Fruit fly (Drosophila melanogaster): ENCODE measurements around the gene CG8087.

The CG8087 gene

DNA sequence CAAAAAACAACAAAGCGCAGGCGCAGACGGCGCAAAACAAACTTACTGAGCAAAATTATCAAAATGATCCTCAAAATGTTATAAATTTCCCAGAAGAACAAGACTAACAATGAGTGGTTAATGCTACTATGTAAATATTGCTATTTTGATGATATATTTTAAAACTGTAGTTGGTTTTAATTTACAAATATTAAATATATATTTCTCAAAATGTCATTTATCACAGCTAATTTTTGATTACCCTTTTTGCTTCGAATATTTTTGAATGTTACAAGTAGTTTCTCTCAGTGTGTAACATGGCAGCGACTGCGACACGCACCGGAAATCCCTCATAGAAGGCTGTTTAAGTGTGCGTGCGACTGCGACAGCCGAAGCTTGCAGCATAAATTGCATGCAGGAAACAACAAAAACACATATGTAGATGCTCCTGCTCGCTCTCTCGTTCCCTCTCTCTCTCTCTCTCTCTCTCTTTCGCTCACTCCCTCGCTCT lies 33.4 kb upstream of the CG8087 start (continued):
- TF ChIP-seq CG13296 (GFP tag; optimal IDR thresholded peaks at IDR 0.05) (no peak), CG1233 (GFP tag; optimal IDR thresholded peaks at IDR 0.05) (peak; percentile 1), eve (GFP tag; optimal IDR thresholded peaks at IDR 0.05) (no peak), klu (GFP tag; IDR thresholded peaks at IDR 0.05) (peak; percentile 32; the same call in 1 of the 2 replicates), pros (GFP tag; optimal IDR thresholded peaks at IDR 0.05) (no peak), CG12659 (GFP tag; optimal IDR thresholded peaks at IDR 0.05) (peak; percentile 5), aop (GFP tag; IDR thresholded peaks at IDR 0.05) (no peak), Asciz (GFP tag; optimal IDR thresholded peaks at IDR 0.05) (peak; percentile 56), prd (optimal IDR thresholded peaks at IDR 0.05) (no peak), prd (GFP tag; IDR thresholded peaks at IDR 0.05) (peak; percentile 4; the same call in 1 of the 3 replicates), CG30403 (GFP tag; optimal IDR thresholded peaks at IDR 0.05) (peak; percentile 36), Doc3 (GFP tag; IDR thresholded peaks at IDR 0.05; ENCODE audit: partially characterized antibody) (no peak), wdn (GFP tag; IDR thresholded peaks at IDR 0.05) (no peak), CG2712 (tag; optimal IDR thresholded peaks at IDR 0.05) (peak; percentile 64), CG3065 (GFP tag; optimal IDR thresholded peaks at IDR 0.05) (no peak), CG7839 (tag; optimal IDR thresholded peaks at IDR 0.05) (peak; percentile 49), Hr3 (GFP tag; optimal IDR thresholded peaks at IDR 0.05) (no peak), ac (GFP tag; optimal IDR thresholded peaks at IDR 0.05) (no peak), CG3281 (GFP tag; optimal IDR thresholded peaks at IDR 0.05) (no peak), CG18764 (GFP tag; optimal IDR thresholded peaks at IDR 0.05) (no peak)

dm6 chr3R:14590753-14591535 lies 26.3 kb upstream of the CG8087 start:
- TF ChIP-seq lola (GFP tag; optimal IDR thresholded peaks at IDR 0.05) (peak in 1 of 3 experiments; percentile 99), knrl (GFP tag; IDR thresholded peaks at IDR 0.05; ENCODE audit: partially characterized antibody) (no peak), CTCF (GFP tag; optimal IDR thresholded peaks at IDR 0.05) (peak; percentile 21), ken (GFP tag; IDR thresholded peaks at IDR 0.05) (0 out of 3 replicates have a peak, but pooled peaks have one; percentile 47), cwo (GFP tag; optimal IDR thresholded peaks at IDR 0.05) (peak; percentile 38), eyg (GFP tag; optimal IDR thresholded peaks at IDR 0.05) (no peak), CG2875 (GFP tag; optimal IDR thresholded peaks at IDR 0.05) (peak; percentile 85), dm (GFP tag; optimal IDR thresholded peaks at IDR 0.05) (no peak), bcd (GFP tag; optimal IDR thresholded peaks at IDR 0.05) (peak; percentile 86), Atf6 (GFP tag; IDR thresholded peaks at IDR 0.05) (peak; percentile 46; the same call in 1 of the 2 replicates), CG2712 (tag; optimal IDR thresholded peaks at IDR 0.05) (peak; percentile 98), CG30403 (GFP tag; optimal IDR thresholded peaks at IDR 0.05) (peak; percentile 89), sr (GFP tag; IDR thresholded peaks at IDR 0.05) (peak; percentile 53; the same call in 1 of the 3 replicates), CG43689 (GFP tag; IDR thresholded peaks at IDR 0.05) (no peak), ewg (GFP tag; optimal IDR thresholded peaks at IDR 0.05) (peak; percentile 74), CG31224 (GFP tag; IDR thresholded peaks at IDR 0.05) (peak; percentile 34; the same call in 1 of the 2 replicates), Aef1 (GFP tag; IDR thresholded peaks at IDR 0.05) (peak; percentile 19; the same call in 1 of the 3 replicates), Ravus (GFP tag; IDR thresholded peaks at IDR 0.05) (no peak), p53 (GFP tag; optimal IDR thresholded peaks at IDR 0.05) (no peak), CG12071 (GFP tag; optimal IDR thresholded peaks at IDR 0.05) (peak; percentile 20), CoRest (tag; optimal IDR thresholded peaks at IDR 0.05) (peak; percentile 94), psq (GFP tag; optimal IDR thresholded peaks at IDR 0.05) (peak; percentile 76), CG17829 (tag; optimal IDR thresholded peaks at IDR 0.05) (peak; percentile 98), CG3847 (GFP tag; IDR thresholded peaks at IDR 0.05) (peak; percentile 47), CG42726 (GFP tag; IDR thresholded peaks at IDR 0.05; ENCODE audit: partially characterized antibody) (no peak), CG11093 (GFP tag; IDR thresholded peaks at IDR 0.05) (peak; percentile 67; the same call in 2 of the 3 replicates), Ets65A (GFP tag) (peak; percentile 54), CG11695 (GFP tag; IDR thresholded peaks at IDR 0.05) (peak; percentile 71), lab (GFP tag; optimal IDR thresholded peaks at IDR 0.05) (peak; percentile 67), salm (tag; optimal IDR thresholded peaks at IDR 0.05) (peak; percentile 76), Bgb (GFP tag; IDR thresholded peaks at IDR 0.05; ENCODE audit: partially characterized antibody) (no peak)

Data from whole organism, embryonic.